Worm (Caenorhabditis elegans) whole organism, mixed stage, embryonic: ENCODE results near the gene cyp-35B1.

Experiments
- M03D4.4 ChIP-seq: sonication (generic microtip); optimal IDR thresholded peaks from 2 replicates; lab custom pipeline; 2017; ENCODE audit warnings: mild to moderate bottlenecking, missing genetic modification characterization, missing compliant biosample characterization
- bed-3 ChIP-seq: fragments of 200-800 bp; sonication (Bioruptor generic); optimal IDR thresholded peaks from 3 replicates; lab custom pipeline; 2018; ENCODE audit warnings: mild to moderate bottlenecking, missing genetic modification characterization, moderate library complexity, missing compliant biosample characterization
- blmp-1 ChIP-seq: fragments of 150-350 bp; optimal IDR thresholded peaks from 2 replicates; lab custom pipeline; 2014; ENCODE audit warnings: missing biosample characterization, missing genetic modification characterization
- ceh-39 ChIP-seq: fragments of 150-350 bp; optimal IDR thresholded peaks from 2 replicates; lab custom pipeline; 2014; ENCODE audit warnings: missing biosample characterization, missing genetic modification characterization
- ceh-43 ChIP-seq: fragments of 200-800 bp; sonication (Bioruptor generic); optimal IDR thresholded peaks from 2 replicates; lab custom pipeline; 2018; ENCODE audit warnings: mild to moderate bottlenecking, missing genetic modification characterization, moderate library complexity, missing compliant biosample characterization
- ceh-83 ChIP-seq: fragments of 200-800 bp; sonication (Bioruptor generic); optimal IDR thresholded peaks from 2 replicates; lab custom pipeline; 2018; ENCODE audit warnings: mild to moderate bottlenecking, missing genetic modification characterization, missing compliant biosample characterization
- ces-1 ChIP-seq: fragments of 150-350 bp; optimal IDR thresholded peaks from 2 replicates; lab custom pipeline; 2014; ENCODE audit warnings: missing biosample characterization, missing genetic modification reagents, missing genetic modification characterization
- drap-1 ChIP-seq: fragments of 200-800 bp; sonication (Bioruptor generic); optimal IDR thresholded peaks from 3 replicates; lab custom pipeline; 2018; ENCODE audit warnings: mild to moderate bottlenecking, missing genetic modification characterization, missing compliant biosample characterization
- elt-1 ChIP-seq: sonication (generic microtip); optimal IDR thresholded peaks from 2 replicates; lab custom pipeline; 2017; ENCODE audit warnings: missing genetic modification characterization, mild to moderate bottlenecking, missing compliant biosample characterization, antibody characterized with exemption, moderate library complexity, borderline replicate concordance; ENCODE audit not compliant: insufficient read depth
- flh-1 ChIP-seq: fragments of 200-800 bp; sonication (Bioruptor generic); optimal IDR thresholded peaks from 2 replicates; lab custom pipeline; 2018; ENCODE audit warnings: mild to moderate bottlenecking, missing genetic modification characterization, moderate library complexity, missing compliant biosample characterization
- ham-2 ChIP-seq: fragments of 200-800 bp; sonication (Bioruptor generic); optimal IDR thresholded peaks from 2 replicates; lab custom pipeline; 2018; ENCODE audit warnings: mild to moderate bottlenecking, missing genetic modification characterization, missing compliant biosample characterization
- lin-13 ChIP-seq: fragments of 150-350 bp; optimal IDR thresholded peaks from 2 replicates; lab custom pipeline; 2014; ENCODE audit warnings: missing biosample characterization, missing genetic modification characterization
- lin-32 ChIP-seq: fragments of 200-800 bp; sonication (Bioruptor generic); optimal IDR thresholded peaks from 2 replicates; lab custom pipeline; 2018; ENCODE audit warnings: mild to moderate bottlenecking, missing genetic modification characterization, missing compliant biosample characterization
- lsy-2 ChIP-seq: fragments of 150-350 bp; optimal IDR thresholded peaks from 2 replicates; lab custom pipeline; 2014; ENCODE audit warnings: missing biosample characterization, missing genetic modification characterization
- mab-5 ChIP-seq: fragments of 150-350 bp; optimal IDR thresholded peaks from 2 replicates; lab custom pipeline; 2014; ENCODE audit warnings: missing biosample characterization, missing genetic modification characterization
- mep-1 ChIP-seq: fragments of 150-350 bp; optimal IDR thresholded peaks from 2 replicates; lab custom pipeline; 2017; ENCODE audit warnings: missing biosample characterization, missing genetic modification reagents, missing genetic modification characterization, inconsistent platforms
- mls-2 ChIP-seq: sonication (generic microtip); optimal IDR thresholded peaks from 2 replicates; lab custom pipeline; 2016; ENCODE audit warnings: mild to moderate bottlenecking, missing genetic modification characterization, moderate library complexity, missing compliant biosample characterization
- nhr-12 ChIP-seq: fragments of 150-350 bp; optimal IDR thresholded peaks from 2 replicates; lab custom pipeline; 2014; ENCODE audit warnings: missing biosample characterization, missing genetic modification characterization
- nhr-2 ChIP-seq: fragments of 150-350 bp; optimal IDR thresholded peaks from 2 replicates; lab custom pipeline; 2014; ENCODE audit warnings: missing biosample characterization, missing genetic modification characterization
- nhr-237 ChIP-seq: fragments of 150-350 bp; optimal IDR thresholded peaks from 2 replicates; lab custom pipeline; 2014; ENCODE audit warnings: missing biosample characterization, missing genetic modification characterization
- nhr-28 ChIP-seq: fragments of 150-350 bp; optimal IDR thresholded peaks from 2 replicates; lab custom pipeline; 2014; ENCODE audit warnings: missing biosample characterization, missing genetic modification characterization
- nhr-76 ChIP-seq: sonication (generic microtip); optimal IDR thresholded peaks from 2 replicates; lab custom pipeline; 2017; ENCODE audit warnings: missing biosample characterization, missing genetic modification characterization
- pha-4 ChIP-seq: fragments of 150-350 bp; optimal IDR thresholded peaks from 2 replicates; lab custom pipeline; 2018; ENCODE audit warnings: missing biosample characterization, missing genetic modification reagents, missing genetic modification characterization
- sem-2 ChIP-seq: fragments of 200-800 bp; sonication (Bioruptor generic); optimal IDR thresholded peaks from 2 replicates; lab custom pipeline; 2018; ENCODE audit warnings: mild to moderate bottlenecking, missing genetic modification characterization, missing compliant biosample characterization
- snpc-4 ChIP-seq: fragments of 150-350 bp; optimal IDR thresholded peaks from 2 replicates; lab custom pipeline; 2014; ENCODE audit warnings: missing biosample characterization, missing genetic modification characterization
- sptf-1 ChIP-seq: sonication (generic microtip); optimal IDR thresholded peaks from 2 replicates; lab custom pipeline; 2017; ENCODE audit warnings: mild to moderate bottlenecking, missing genetic modification characterization, moderate library complexity, missing compliant biosample characterization
- tbx-8 ChIP-seq: fragments of 200-800 bp; sonication (Bioruptor generic); optimal IDR thresholded peaks from 2 replicates; lab custom pipeline; 2018; ENCODE audit warnings: mild to moderate bottlenecking, missing genetic modification characterization, moderate library complexity, missing compliant biosample characterization
- unc-120 ChIP-seq: sonication (generic microtip); optimal IDR thresholded peaks from 2 replicates; lab custom pipeline; 2017; ENCODE audit warnings: missing genetic modification characterization, missing compliant biosample characterization; ENCODE audit not compliant: poor library complexity, severe bottlenecking
- unc-39 ChIP-seq: fragments of 150-350 bp; optimal IDR thresholded peaks from 2 replicates; lab custom pipeline; 2014; ENCODE audit warnings: missing biosample characterization, missing genetic modification characterization
- unc-62 ChIP-seq: fragments of 150-350 bp; optimal IDR thresholded peaks from 2 replicates; lab custom pipeline; 2014; ENCODE audit warnings: missing biosample characterization, missing genetic modification reagents, missing genetic modification characterization
- zip-8 ChIP-seq: fragments of 150-350 bp; optimal IDR thresholded peaks from 2 replicates; lab custom pipeline; 2014; ENCODE audit warnings: missing biosample characterization, missing genetic modification characterization

cyp-35B1 gene

ce11 chrV:3945053-3945452 is 6.2 kb downstream of the cyp-35B1 start, which contains the start of gene cyp-35B3:
Gene cyp-35B3 (plus strand): TSS chrV:3945353.
- TF ChIP-seq ceh-43 (GFP tag; lab: Kevin White, UChicago), result no peak
- TF ChIP-seq unc-39 (tag; lab: Kevin White, UChicago), result no peak
- no peak for TF ChIP-seq lsy-2
- TF ChIP-seq lin-32 (GFP tag; lab: Kevin White, UChicago), result no peak
- TF ChIP-seq nhr-237 (tag; lab: Kevin White, UChicago), result no peak
- no peak for TF ChIP-seq sptf-1
- TF ChIP-seq M03D4.4 (tag; lab: Kevin White, UChicago), result no peak
- TF ChIP-seq, all 35 proteins: peak for 0

DNA sequence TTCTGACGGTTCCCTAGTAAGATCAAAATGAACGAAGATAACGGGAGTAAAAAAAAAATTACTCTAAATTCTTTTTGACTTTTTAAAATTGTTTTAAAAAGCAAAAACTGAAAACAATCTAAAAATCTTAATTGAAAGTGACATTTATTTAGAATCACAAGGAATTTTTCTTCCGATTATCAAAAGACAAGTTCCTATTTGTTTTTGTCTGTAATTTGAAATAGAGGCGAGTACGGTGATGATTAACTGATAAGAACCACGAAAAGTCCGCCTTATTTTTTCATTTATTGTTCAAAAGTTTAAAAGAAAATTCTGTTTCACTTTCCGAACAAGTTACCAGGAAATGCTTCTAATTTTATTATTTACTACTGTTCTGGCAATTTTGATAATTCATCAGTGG is 10.9 kb downstream of the cyp-35B1 start, which contains the start of gene dach-1:
dach-1 (plus strand) TSS at position 301 of the 400 bp plus-strand sequence.
- TF ChIP-seq lin-32 (GFP tag; lab: Kevin White, UChicago) (no peak), ceh-83 (GFP tag; lab: Kevin White, UChicago) (no peak), flh-1 (GFP tag; lab: Kevin White, UChicago) (no peak), unc-62 (GFP tag; lab: Kevin White, UChicago) (no peak), M03D4.4 (tag; lab: Kevin White, UChicago) (no peak), ceh-43 (GFP tag; lab: Kevin White, UChicago) (no peak), nhr-2 (tag; lab: Kevin White, UChicago) (no peak), snpc-4 (tag; lab: Kevin White, UChicago) (no peak), sptf-1 (no peak), blmp-1 (tag; lab: Kevin White, UChicago) (no peak), nhr-28 (tag; lab: Kevin White, UChicago) (no peak), bed-3 (GFP tag; lab: Kevin White, UChicago) (no peak), nhr-237 (tag; lab: Kevin White, UChicago) (no peak), mab-5 (no peak), tbx-8 (GFP tag; lab: Kevin White, UChicago) (no peak), elt-1 (tag; lab: Kevin White, UChicago) (no peak), zip-8 (tag; lab: Kevin White, UChicago) (no peak), pha-4 (tag; lab: Kevin White, UChicago) (no peak), lsy-2 (no peak), mep-1 (tag; lab: Kevin White, UChicago) (no peak)
- TF ChIP-seq, all 35 proteins: peak for 0

DNA sequence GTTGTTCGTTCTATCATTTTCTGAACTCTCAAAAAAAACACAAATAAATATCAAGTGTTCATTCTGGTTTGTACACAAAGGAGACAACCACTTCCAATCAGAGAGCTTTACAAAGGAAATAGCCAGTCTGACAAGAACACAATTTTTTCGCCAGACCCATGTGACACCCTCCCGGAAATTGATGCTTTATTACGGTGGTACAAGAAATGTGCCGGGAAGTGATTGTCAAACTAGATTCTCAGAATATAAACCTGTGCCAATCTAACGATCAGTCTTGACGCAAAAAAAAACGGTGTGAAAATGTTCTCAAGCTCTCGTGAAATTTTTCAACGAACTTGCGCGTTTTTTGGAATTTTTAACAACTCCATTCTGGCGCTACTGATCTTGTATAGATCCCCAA is 14.9 kb downstream of the cyp-35B1 start, which contains the start of gene str-247:
str-247 (plus strand) TSS at position 301 of the 400 bp plus-strand sequence.
- no peak for TF ChIP-seq flh-1 (GFP tag; lab: Kevin White, UChicago)
- TF ChIP-seq nhr-2 (tag; lab: Kevin White, UChicago), result no peak
- TF ChIP-seq snpc-4 (tag; lab: Kevin White, UChicago), result no peak
- no peak for TF ChIP-seq unc-62 (GFP tag; lab: Kevin White, UChicago)
- TF ChIP-seq mep-1 (tag; lab: Kevin White, UChicago), result no peak
- no peak for TF ChIP-seq ceh-83 (GFP tag; lab: Kevin White, UChicago)
- no peak for TF ChIP-seq mls-2 (tag; lab: Kevin White, UChicago)
- no peak for TF ChIP-seq nhr-12 (tag; lab: Kevin White, UChicago)
- no peak for TF ChIP-seq tbx-8 (GFP tag; lab: Kevin White, UChicago)
- TF ChIP-seq drap-1 (GFP tag; lab: Kevin White, UChicago), result no peak
- TF ChIP-seq mab-5, result no peak
- no peak for TF ChIP-seq zip-8 (tag; lab: Kevin White, UChicago)
- TF ChIP-seq unc-120 (tag; lab: Kevin White, UChicago), result no peak
- no peak for TF ChIP-seq pha-4 (tag; lab: Kevin White, UChicago)

DNA sequence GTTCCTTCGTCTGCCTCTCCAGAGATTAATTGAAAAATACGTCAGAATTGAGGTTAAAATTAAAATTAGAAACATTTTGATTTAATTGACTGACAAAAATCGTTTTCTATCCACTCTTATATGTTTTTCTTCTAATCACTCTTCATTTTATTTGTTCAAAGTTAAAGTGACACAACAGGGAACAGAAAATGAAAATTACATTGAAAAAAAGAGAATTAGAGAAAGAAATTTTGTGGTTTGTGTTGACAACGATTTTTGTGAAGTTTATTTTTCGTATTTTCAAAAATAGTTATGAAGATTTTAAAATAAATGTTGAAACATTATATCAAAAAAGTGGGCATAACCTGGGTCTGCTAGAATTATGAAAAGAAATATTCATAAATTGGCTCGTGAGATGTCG is 18.8 kb downstream of the cyp-35B1 start, which contains the start of gene cyp-34A5:
cyp-34A5 (minus strand) TSS at position 101 of the 400 bp plus-strand sequence.
- no peak for TF ChIP-seq ceh-43 (GFP tag; lab: Kevin White, UChicago)
- no peak for TF ChIP-seq sptf-1
- TF ChIP-seq zip-8 (tag; lab: Kevin White, UChicago), result no peak
- TF ChIP-seq elt-1 (tag; lab: Kevin White, UChicago), result no peak
- TF ChIP-seq mls-2 (tag; lab: Kevin White, UChicago), result no peak
- TF ChIP-seq ham-2, result no peak
- TF ChIP-seq lsy-2, result no peak
- TF ChIP-seq M03D4.4 (tag; lab: Kevin White, UChicago), result no peak
- no peak for TF ChIP-seq lin-32 (GFP tag; lab: Kevin White, UChicago)
- no peak for TF ChIP-seq unc-62 (GFP tag; lab: Kevin White, UChicago)
- TF ChIP-seq sem-2 (GFP tag; lab: Kevin White, UChicago), result no peak

DNA sequence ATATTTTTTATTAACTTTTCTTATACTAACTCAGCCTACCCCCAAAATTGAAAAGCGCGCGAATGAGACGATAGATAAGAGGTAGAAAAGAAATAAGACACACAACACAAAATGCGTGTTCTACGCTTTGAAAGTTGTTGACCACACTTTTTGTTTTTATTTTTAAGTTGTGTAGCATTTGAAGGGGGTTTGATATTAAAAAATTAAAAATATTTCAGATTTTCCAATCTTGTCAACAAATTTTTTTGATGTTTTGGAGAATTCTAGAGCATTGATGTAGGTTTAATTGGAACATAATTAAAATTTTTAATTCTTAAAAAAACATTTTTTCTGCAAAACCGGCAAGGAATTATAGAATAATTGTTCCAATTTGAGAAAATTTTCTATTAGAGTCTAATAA is 22.4 kb downstream of the cyp-35B1 start, which contains the start of gene cyp-34A6:
cyp-34A6 (minus strand) TSS at position 101 of the 400 bp plus-strand sequence.
- TF ChIP-seq ceh-39 (tag; lab: Kevin White, UChicago) (no peak), lin-13 (tag; lab: Kevin White, UChicago) (no peak), nhr-76 (no peak), unc-120 (tag; lab: Kevin White, UChicago) (no peak), elt-1 (tag; lab: Kevin White, UChicago) (no peak), zip-8 (tag; lab: Kevin White, UChicago) (no peak), M03D4.4 (tag; lab: Kevin White, UChicago) (no peak), bed-3 (GFP tag; lab: Kevin White, UChicago) (no peak), nhr-12 (tag; lab: Kevin White, UChicago) (no peak), lsy-2 (no peak), mep-1 (tag; lab: Kevin White, UChicago) (no peak), lin-32 (GFP tag; lab: Kevin White, UChicago) (no peak), mab-5 (no peak), unc-62 (GFP tag; lab: Kevin White, UChicago) (no peak), sem-2 (GFP tag; lab: Kevin White, UChicago) (no peak), flh-1 (GFP tag; lab: Kevin White, UChicago) (no peak), ces-1 (GFP tag; lab: Kevin White, UChicago) (no peak)
